Fruit fly (Drosophila melanogaster): ENCODE measurements around the gene dnt.

dnt gene

DNA sequence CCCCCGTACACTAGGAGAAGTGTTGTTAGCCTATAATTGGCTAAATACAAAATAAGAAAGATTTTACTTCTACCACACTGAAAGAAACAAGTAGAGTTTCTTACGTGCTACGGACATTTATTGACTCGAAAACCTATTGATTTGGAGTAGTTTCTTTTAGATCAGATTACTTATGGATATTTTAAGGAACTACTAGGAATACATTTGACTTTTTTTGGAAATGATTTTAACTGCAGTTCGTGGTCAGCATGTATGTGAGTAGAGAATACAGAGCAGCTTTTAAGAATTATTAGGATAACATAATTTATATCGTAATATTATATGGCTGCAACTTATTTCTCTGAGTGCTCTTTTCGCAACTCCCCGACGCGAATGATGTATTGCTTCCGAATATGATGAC, 48.4 kb downstream of the dnt start:
- TF ChIP-seq EcR (GFP tag; optimal IDR thresholded peaks at IDR 0.05): no peak
- peak; percentile 23; the same call in 1 of the 3 replicates for TF ChIP-seq CG4496 (GFP tag; IDR thresholded peaks at IDR 0.05)
- TF ChIP-seq CG17806 (tag; optimal IDR thresholded peaks at IDR 0.05): peak; percentile 68
- peak; percentile 66 for TF ChIP-seq CG34367 (tag; optimal IDR thresholded peaks at IDR 0.05)
- peak; percentile 8 for TF ChIP-seq Snoo (tag; optimal IDR thresholded peaks at IDR 0.05)
- peak; percentile 79 for TF ChIP-seq Pif1B (GFP tag; optimal IDR thresholded peaks at IDR 0.05)
- no peak for TF ChIP-seq CG32121 (GFP tag; IDR thresholded peaks at IDR 0.05)
- TF ChIP-seq CG8159 (tag; optimal IDR thresholded peaks at IDR 0.05): peak; percentile 80
- TF ChIP-seq gl (tag; optimal IDR thresholded peaks at IDR 0.05): peak; percentile 1
- TF ChIP-seq Ets98B (GFP tag; IDR thresholded peaks at IDR 0.05): no peak
- TF ChIP-seq D1 (tag; optimal IDR thresholded peaks at IDR 0.05): peak; percentile 31
- TF ChIP-seq CG12605 (GFP tag; IDR thresholded peaks at IDR 0.05): peak; percentile 31; the same call in 1 of the 2 replicates
- TF ChIP-seq Pif1A (GFP tag; optimal IDR thresholded peaks at IDR 0.05): peak; percentile 73
- no peak for TF ChIP-seq CG13204 (GFP tag; optimal IDR thresholded peaks at IDR 0.05)
- TF ChIP-seq rn (GFP tag; IDR thresholded peaks at IDR 0.05): no peak
- TF ChIP-seq fd96Ca (GFP tag; IDR thresholded peaks at IDR 0.05): 0 out of 3 replicates have a peak, but pooled peaks have one; percentile 20
- TF ChIP-seq CG10348 (GFP tag; IDR thresholded peaks at IDR 0.05): no peak
- peak; percentile 83 for TF ChIP-seq CG14655 (GFP tag; optimal IDR thresholded peaks at IDR 0.05)
- TF ChIP-seq CG8301 (tag; optimal IDR thresholded peaks at IDR 0.05): peak; percentile 69
- TF ChIP-seq CG9948 (tag; optimal IDR thresholded peaks at IDR 0.05): peak; percentile 76
- peak; percentile 76 for TF ChIP-seq CG15710 (tag; optimal IDR thresholded peaks at IDR 0.05)

DNA sequence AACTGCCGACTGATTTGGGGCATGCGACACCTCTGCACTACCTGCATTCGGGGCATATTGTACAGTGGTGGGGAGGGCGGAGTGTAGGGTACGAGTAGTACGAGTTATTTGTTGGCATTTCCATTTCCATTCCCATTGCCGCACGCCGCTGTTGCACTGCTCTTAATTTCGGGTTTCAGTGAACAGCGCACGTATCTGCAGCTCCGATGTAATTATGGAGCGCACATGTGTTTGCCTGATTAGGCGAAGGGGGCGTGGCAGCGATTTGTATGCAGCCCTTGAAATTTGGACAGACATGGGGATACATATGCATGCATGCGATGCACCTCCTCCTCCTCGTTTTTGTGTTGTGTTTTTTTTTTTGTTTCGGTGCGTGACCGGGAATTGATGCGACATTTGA, 49.6 kb downstream of the dnt start:
- TF ChIP-seq CG4496 (GFP tag; IDR thresholded peaks at IDR 0.05) (no peak), fd96Ca (GFP tag; IDR thresholded peaks at IDR 0.05) (0 out of 3 replicates have a peak, but pooled peaks have one; percentile 13)

DNA sequence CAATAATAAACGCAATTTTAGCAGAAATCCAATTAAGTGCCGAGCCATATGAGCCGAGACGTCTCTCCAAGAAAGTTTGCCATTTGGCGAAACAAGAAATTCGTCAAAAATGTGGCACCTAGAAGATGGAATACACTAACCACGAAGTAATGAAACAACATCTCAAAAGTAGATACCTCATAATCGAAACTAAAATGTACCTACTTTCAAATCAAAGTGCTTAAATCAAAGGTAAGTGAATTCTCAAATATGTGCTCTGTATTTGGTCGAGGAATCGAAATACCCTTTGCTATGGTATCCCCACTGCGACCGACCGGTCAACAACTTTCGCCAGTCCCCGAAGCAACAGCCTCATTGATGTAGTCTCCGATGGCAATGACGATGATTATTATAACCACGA, 55.4 kb downstream of the dnt start:
- TF ChIP-seq EcR (GFP tag; optimal IDR thresholded peaks at IDR 0.05) (no peak), CG4496 (GFP tag; IDR thresholded peaks at IDR 0.05) (peak; percentile 83), CG10348 (GFP tag; IDR thresholded peaks at IDR 0.05) (0 out of 2 replicates have a peak, but pooled peaks have one; percentile 31), CG12605 (GFP tag; IDR thresholded peaks at IDR 0.05) (peak; percentile 66), Snoo (tag; optimal IDR thresholded peaks at IDR 0.05) (no peak), CG8159 (tag; optimal IDR thresholded peaks at IDR 0.05) (no peak), CG32121 (GFP tag; IDR thresholded peaks at IDR 0.05) (peak; percentile 68), CG9948 (tag; optimal IDR thresholded peaks at IDR 0.05) (no peak), CG15710 (tag; optimal IDR thresholded peaks at IDR 0.05) (no peak), CG17806 (tag; optimal IDR thresholded peaks at IDR 0.05) (no peak), CG34367 (tag; optimal IDR thresholded peaks at IDR 0.05) (no peak), CG8301 (tag; optimal IDR thresholded peaks at IDR 0.05) (peak; percentile 72), gl (tag; optimal IDR thresholded peaks at IDR 0.05) (no peak), CG13204 (GFP tag; optimal IDR thresholded peaks at IDR 0.05) (no peak), Ets98B (GFP tag; IDR thresholded peaks at IDR 0.05) (peak; percentile 84), Pif1A (GFP tag; optimal IDR thresholded peaks at IDR 0.05) (peak; percentile 45), D1 (tag; optimal IDR thresholded peaks at IDR 0.05) (no peak), CG14655 (GFP tag; optimal IDR thresholded peaks at IDR 0.05) (peak; percentile 44), fd96Ca (GFP tag; IDR thresholded peaks at IDR 0.05) (peak; percentile 87), rn (GFP tag; IDR thresholded peaks at IDR 0.05) (no peak), Pif1B (GFP tag; optimal IDR thresholded peaks at IDR 0.05) (no peak)

DNA sequence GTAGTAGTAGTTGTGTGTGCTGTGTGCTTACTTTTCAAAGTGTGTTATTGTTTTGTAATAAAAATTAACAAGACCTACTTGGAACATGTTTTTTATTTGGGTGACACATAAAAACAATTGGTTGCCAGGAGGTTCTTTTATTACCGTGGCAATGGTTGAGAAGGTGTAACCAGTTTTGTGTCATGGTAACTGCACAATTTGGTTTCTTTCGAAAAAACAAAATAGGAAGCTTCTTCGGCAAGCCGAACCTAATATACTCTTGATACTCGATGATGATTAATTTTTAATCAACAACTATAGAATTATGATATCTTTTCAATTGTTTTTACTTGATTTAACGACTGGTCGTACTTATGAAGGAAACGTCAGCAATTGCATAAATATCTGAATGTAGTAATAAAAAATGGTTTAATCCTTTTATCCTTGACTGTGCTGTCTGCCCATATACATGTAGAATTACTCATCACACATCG, 63.2 kb downstream of the dnt start, which contains the start of the genes CG17564 and CG10750:
Gene CG17564, minus strand, starts transcription at position 101 of the 473 bp plus-strand sequence.
Gene CG10750, plus strand, starts transcription at position 423 of the 473 bp plus-strand sequence.
- TF ChIP-seq Pif1A (GFP tag; optimal IDR thresholded peaks at IDR 0.05): no peak
- no peak for TF ChIP-seq Ets98B (GFP tag; IDR thresholded peaks at IDR 0.05)
- no peak for TF ChIP-seq CG8301 (tag; optimal IDR thresholded peaks at IDR 0.05)
- TF ChIP-seq rn (GFP tag; IDR thresholded peaks at IDR 0.05): no peak
- no peak for TF ChIP-seq EcR (GFP tag; optimal IDR thresholded peaks at IDR 0.05)
- no peak for TF ChIP-seq Snoo (tag; optimal IDR thresholded peaks at IDR 0.05)
- no peak for TF ChIP-seq CG13204 (GFP tag; optimal IDR thresholded peaks at IDR 0.05)
- TF ChIP-seq D1 (tag; optimal IDR thresholded peaks at IDR 0.05): no peak
- TF ChIP-seq CG8159 (tag; optimal IDR thresholded peaks at IDR 0.05): no peak
- no peak for TF ChIP-seq CG14655 (GFP tag; optimal IDR thresholded peaks at IDR 0.05)
- no peak for TF ChIP-seq fd96Ca (GFP tag; IDR thresholded peaks at IDR 0.05)
- TF ChIP-seq CG15710 (tag; optimal IDR thresholded peaks at IDR 0.05): no peak
- no peak for TF ChIP-seq CG10348 (GFP tag; IDR thresholded peaks at IDR 0.05)
- no peak for TF ChIP-seq CG9948 (tag; optimal IDR thresholded peaks at IDR 0.05)
- no peak for TF ChIP-seq CG12605 (GFP tag; IDR thresholded peaks at IDR 0.05)
- TF ChIP-seq gl (tag; optimal IDR thresholded peaks at IDR 0.05): no peak
- no peak for TF ChIP-seq CG17806 (tag; optimal IDR thresholded peaks at IDR 0.05)
- TF ChIP-seq CG32121 (GFP tag; IDR thresholded peaks at IDR 0.05): no peak
- no peak for TF ChIP-seq CG34367 (tag; optimal IDR thresholded peaks at IDR 0.05)
- no peak for TF ChIP-seq CG4496 (GFP tag; IDR thresholded peaks at IDR 0.05)

DNA sequence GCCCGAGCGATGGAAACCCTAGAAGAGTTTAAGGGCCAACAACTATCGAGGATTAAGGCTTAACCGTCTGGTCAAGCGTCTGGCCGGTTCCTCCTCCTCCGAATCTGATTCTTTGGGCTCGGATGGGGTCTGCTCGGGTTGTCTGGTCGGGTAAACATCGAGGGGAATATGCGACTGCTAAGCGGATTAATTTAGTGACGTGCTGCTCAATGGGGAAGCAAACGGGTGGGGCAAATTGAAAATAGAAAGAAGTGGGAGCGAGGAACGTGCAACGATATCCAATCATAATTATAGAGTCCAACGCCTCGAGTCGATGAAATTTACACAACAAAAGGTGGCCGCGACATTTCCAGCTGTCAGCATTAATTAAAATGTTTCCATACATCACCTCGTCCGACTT, 66.3 kb downstream of the dnt start:
- TF ChIP-seq Pif1B (GFP tag; optimal IDR thresholded peaks at IDR 0.05): no peak
- TF ChIP-seq CG8301 (tag; optimal IDR thresholded peaks at IDR 0.05): no peak
- no peak for TF ChIP-seq gl (tag; optimal IDR thresholded peaks at IDR 0.05)
- TF ChIP-seq CG14655 (GFP tag; optimal IDR thresholded peaks at IDR 0.05): no peak
- no peak for TF ChIP-seq CG17806 (tag; optimal IDR thresholded peaks at IDR 0.05)
- TF ChIP-seq Snoo (tag; optimal IDR thresholded peaks at IDR 0.05): no peak
- no peak for TF ChIP-seq CG9948 (tag; optimal IDR thresholded peaks at IDR 0.05)
- TF ChIP-seq CG13204 (GFP tag; optimal IDR thresholded peaks at IDR 0.05): no peak
- no peak for TF ChIP-seq Ets98B (GFP tag; IDR thresholded peaks at IDR 0.05)
- no peak for TF ChIP-seq CG34367 (tag; optimal IDR thresholded peaks at IDR 0.05)
- no peak for TF ChIP-seq D1 (tag; optimal IDR thresholded peaks at IDR 0.05)
- TF ChIP-seq CG12605 (GFP tag; IDR thresholded peaks at IDR 0.05): no peak
- no peak for TF ChIP-seq CG15710 (tag; optimal IDR thresholded peaks at IDR 0.05)
- no peak for TF ChIP-seq rn (GFP tag; IDR thresholded peaks at IDR 0.05)
- TF ChIP-seq CG32121 (GFP tag; IDR thresholded peaks at IDR 0.05): no peak
- no peak for TF ChIP-seq CG10348 (GFP tag; IDR thresholded peaks at IDR 0.05)
